Worm (Caenorhabditis elegans) whole organism, L4/young adult: Measurements from ENCODE around the gene jmjd-3.1.
A peak's percentile ranks its signal among the peaks of the same experiment; 100 is the strongest.

Experiments used
- W03F9.2 ChIP-seq: fragments of 150-350 bp; optimal IDR thresholded peaks from 2 replicates; lab custom pipeline; 2014; ENCODE audit warnings: missing biosample characterization, missing genetic modification characterization
- dao-5 ChIP-seq: sonication (generic microtip); optimal IDR thresholded peaks from 2 replicates; lab custom pipeline; 2016; ENCODE audit warnings: missing genotype, missing genetic modification characterization, moderate library complexity, missing compliant biosample characterization
- him-1 ChIP-seq: sonication (generic microtip); optimal IDR thresholded peaks from 2 replicates; lab custom pipeline; 2016; ENCODE audit warnings: missing genotype, missing genetic modification reagents, missing genetic modification characterization, missing compliant biosample characterization

The jmjd-3.1 gene

ce11 chrX:8623840-8624591 lies 53.2 kb downstream of the jmjd-3.1 start:
- TF ChIP-seq him-1 (tag; lab: Kevin White, UChicago) (no peak), W03F9.2 (peak; percentile 15), dao-5 (tag; lab: Kevin White, UChicago) (peak; percentile 14)
